Fruit fly (Drosophila melanogaster): ENCODE results near the gene Dref.

The Dref gene

dm6 chr2L:9921401-9921800, 45.6 kb downstream of the Dref start, which contains the start of gene CG4592 (continued):
- TF ChIP-seq HHEX (GFP tag; optimal IDR thresholded peaks at IDR 0.05) (peak; percentile 34), BEAF-32 (GFP tag; optimal IDR thresholded peaks at IDR 0.05) (no peak), Dbx (GFP tag; IDR thresholded peaks at IDR 0.05) (peak; percentile 66; the same call in 2 of the 3 replicates), da (GFP tag; optimal IDR thresholded peaks at IDR 0.05) (no peak), sqz (GFP tag; optimal IDR thresholded peaks at IDR 0.05) (no peak), CG30020 (tag; optimal IDR thresholded peaks at IDR 0.05) (peak; percentile 33), vnd (GFP tag; IDR thresholded peaks at IDR 0.05; ENCODE audit: partially characterized antibody) (no peak), fd102C (GFP tag; optimal IDR thresholded peaks at IDR 0.05) (no peak), gcm (GFP tag; optimal IDR thresholded peaks at IDR 0.05) (no peak), CG12071 (GFP tag; optimal IDR thresholded peaks at IDR 0.05) (peak; percentile 30), Sin3A (optimal IDR thresholded peaks at IDR 0.05) (no peak), Ravus (GFP tag; IDR thresholded peaks at IDR 0.05) (no peak), Nf-YB (GFP tag; optimal IDR thresholded peaks at IDR 0.05) (peak; percentile 23), Abd-B (GFP tag; optimal IDR thresholded peaks at IDR 0.05) (no peak), ewg (GFP tag; optimal IDR thresholded peaks at IDR 0.05) (no peak), CG33213 (GFP tag; optimal IDR thresholded peaks at IDR 0.05) (peak; percentile 12), CG6683 (GFP tag; optimal IDR thresholded peaks at IDR 0.05) (no peak), sna (GFP tag; IDR thresholded peaks at IDR 0.05; ENCODE audit: partially characterized antibody) (no peak), CG7372 (GFP tag; IDR thresholded peaks at IDR 0.05) (no peak), sob (GFP tag; IDR thresholded peaks at IDR 0.05) (peak; percentile 65; the same call in 1 of the 2 replicates), lilli (GFP tag; optimal IDR thresholded peaks at IDR 0.05) (peak; percentile 69), CG14710 (tag; optimal IDR thresholded peaks at IDR 0.05) (peak; percentile 52), MBD-R2 (GFP tag; IDR thresholded peaks at IDR 0.05) (peak; percentile 92), dmrt99B (tag; optimal IDR thresholded peaks at IDR 0.05) (no peak), CG12219 (GFP tag; optimal IDR thresholded peaks at IDR 0.05) (peak; percentile 66), rib (GFP tag; IDR thresholded peaks at IDR 0.05) (no peak), CG32772 (GFP tag; IDR thresholded peaks at IDR 0.05) (0 out of 2 replicates have a peak, but pooled peaks have one; percentile 22), CG18599 (GFP tag; optimal IDR thresholded peaks at IDR 0.05) (peak; percentile 58), HLH4C (GFP tag; IDR thresholded peaks at IDR 0.05; ENCODE audit: partially characterized antibody) (no peak), CG10565 (GFP tag; optimal IDR thresholded peaks at IDR 0.05) (no peak), CG7745 (tag; optimal IDR thresholded peaks at IDR 0.05) (no peak), amos (GFP tag; IDR thresholded peaks at IDR 0.05; ENCODE audit: partially characterized antibody) (no peak), CG6254 (GFP tag; optimal IDR thresholded peaks at IDR 0.05) (peak; percentile 5), Spps (tag; optimal IDR thresholded peaks at IDR 0.05) (peak; percentile 22), pum (GFP tag; optimal IDR thresholded peaks at IDR 0.05) (no peak), ERR (GFP tag; optimal IDR thresholded peaks at IDR 0.05) (no peak), trh (GFP tag; optimal IDR thresholded peaks at IDR 0.05) (no peak), Eip74EF (GFP tag; optimal IDR thresholded peaks at IDR 0.05) (no peak), Taf1 (GFP tag; IDR thresholded peaks at IDR 0.05) (no peak), dysf (GFP tag; IDR thresholded peaks at IDR 0.05) (peak; percentile 74), trem (tag; optimal IDR thresholded peaks at IDR 0.05) (peak; percentile 37), bbx (GFP tag; IDR thresholded peaks at IDR 0.05; ENCODE audit: partially characterized antibody) (no peak), CG5953 (GFP tag; IDR thresholded peaks at IDR 0.05) (no peak), fd96Cb (tag; optimal IDR thresholded peaks at IDR 0.05) (peak; percentile 41), CG17361 (GFP tag; IDR thresholded peaks at IDR 0.05) (no peak; the same call in 2 of the 3 replicates), Six4 (GFP tag; optimal IDR thresholded peaks at IDR 0.05) (no peak), caup (GFP tag; optimal IDR thresholded peaks at IDR 0.05; ENCODE audit: severe bottlenecking) (peak; percentile 66), ssp (GFP tag; IDR thresholded peaks at IDR 0.05) (peak; percentile 14; the same call in 1 of the 2 replicates), CG8290 (GFP tag; optimal IDR thresholded peaks at IDR 0.05) (no peak), CG8290 (tag; optimal IDR thresholded peaks at IDR 0.05) (no peak)

All from whole organism, embryonic.